Worm (Caenorhabditis elegans) whole organism, early embryonic: ENCODE results near the gene gly-11.

Experiments used
- B0310.2 ChIP-seq: sonication (generic microtip); optimal IDR thresholded peaks from 2 replicates; lab custom pipeline; 2016; ENCODE audit warnings: mild to moderate bottlenecking, missing genetic modification characterization, missing compliant biosample characterization
- F13C5.2 ChIP-seq: sonication (generic microtip); optimal IDR thresholded peaks from 2 replicates; lab custom pipeline; 2017; ENCODE audit warnings: mild to moderate bottlenecking, missing genetic modification characterization, inconsistent platforms, missing compliant biosample characterization
- aly-1 ChIP-seq: sonication (generic microtip); optimal IDR thresholded peaks from 2 replicates; lab custom pipeline; 2016; ENCODE audit warnings: missing genetic modification characterization, missing compliant biosample characterization
- ama-1 ChIP-seq: fragments of 150-350 bp; optimal IDR thresholded peaks from 2 replicates; lab custom pipeline; 2014
- ceh-13 ChIP-seq: fragments of 200-800 bp; sonication (Bioruptor generic); optimal IDR thresholded peaks from 2 replicates; lab custom pipeline; 2018; ENCODE audit warnings: mild to moderate bottlenecking, missing genetic modification characterization, missing compliant biosample characterization
- ceh-36 ChIP-seq: sonication (generic microtip); optimal IDR thresholded peaks from 2 replicates; lab custom pipeline; 2016; ENCODE audit warnings: missing genetic modification characterization, inconsistent platforms, missing compliant biosample characterization
- ets-7 ChIP-seq: sonication (generic microtip); optimal IDR thresholded peaks from 2 replicates; lab custom pipeline; 2016; ENCODE audit warnings: missing genotype, missing genetic modification characterization, missing compliant biosample characterization
- flt-1 ChIP-seq: fragments of 200-800 bp; sonication (Bioruptor generic); IDR thresholded peaks from 2 replicates; pipeline ENCODE4 v1.3.6; 2022; ENCODE audit warnings: missing genetic modification characterization, missing compliant biosample characterization
- hmbx-1 ChIP-seq: sonication (generic microtip); optimal IDR thresholded peaks from 2 replicates; lab custom pipeline; 2016; ENCODE audit warnings: mild to moderate bottlenecking, missing genetic modification characterization, missing compliant biosample characterization
- hmg-4 ChIP-seq: fragments of 200-800 bp; sonication (Bioruptor generic); optimal IDR thresholded peaks from 2 replicates; lab custom pipeline; 2018; ENCODE audit warnings: mild to moderate bottlenecking, missing genetic modification characterization, missing compliant biosample characterization
- hnd-1 ChIP-seq: sonication (generic microtip); optimal IDR thresholded peaks from 2 replicates; lab custom pipeline; 2016; ENCODE audit warnings: missing genetic modification characterization, missing compliant biosample characterization
- pes-1 ChIP-seq: fragments of 200-800 bp; sonication (Bioruptor generic); IDR thresholded peaks from 2 replicates; pipeline ENCODE4 v1.3.6; 2022; ENCODE audit warnings: missing genetic modification reagents, missing genetic modification characterization, missing compliant biosample characterization
- scrt-1 ChIP-seq: fragments of 200-800 bp; sonication (Bioruptor generic); IDR thresholded peaks from 2 replicates; pipeline ENCODE4 v1.3.6; 2022; ENCODE audit warnings: missing genetic modification characterization, missing compliant biosample characterization
- sea-1 ChIP-seq: fragments of 200-800 bp; sonication (Bioruptor generic); conservative IDR thresholded peaks from 2 replicates; pipeline ENCODE4 v1.3.6; 2022; ENCODE audit warnings: missing genetic modification characterization, missing compliant biosample characterization
- tbx-11 ChIP-seq: fragments of 200-800 bp; sonication (Bioruptor generic); IDR thresholded peaks from 2 replicates; pipeline ENCODE4 v1.3.6; 2022; ENCODE audit warnings: missing genetic modification characterization, missing compliant biosample characterization
- tbx-37 ChIP-seq: fragments of 200-800 bp; sonication (Bioruptor generic); conservative IDR thresholded peaks from 2 replicates; pipeline ENCODE4 v1.3.6; 2022; ENCODE audit warnings: missing genetic modification reagents, missing genetic modification characterization, missing compliant biosample characterization
- tra-4 ChIP-seq: sonication (generic microtip); optimal IDR thresholded peaks from 2 replicates; lab custom pipeline; 2017; ENCODE audit warnings: missing genetic modification characterization, missing compliant biosample characterization

The gly-11 gene

DNA sequence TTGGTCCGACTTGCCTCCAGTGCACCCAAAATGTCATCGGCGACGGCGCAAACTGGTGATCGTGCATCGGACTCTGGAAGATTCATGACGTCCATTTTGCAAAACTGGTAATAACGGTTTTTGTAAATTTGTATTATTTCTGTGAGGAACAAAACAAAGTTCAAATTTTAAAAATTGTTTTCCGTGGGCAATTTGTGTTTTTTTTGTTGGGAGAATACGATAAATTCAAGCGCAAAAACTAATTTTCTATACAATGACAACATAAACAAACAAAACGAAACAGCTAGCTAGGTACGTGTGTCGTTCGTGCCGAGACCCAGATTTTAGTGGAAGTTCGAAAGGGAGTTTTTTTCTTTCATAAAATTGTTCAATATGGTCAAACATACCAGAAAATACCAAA, 5.9 kb upstream of the gly-11 start, which contains the start of gene Y75B8A.10:
TSS of gene Y75B8A.10 (minus strand) at position 101 of the 400 bp plus-strand sequence.
- TF ChIP-seq sea-1 (GFP tag; lab: Robert Waterston, UW): no peak

DNA sequence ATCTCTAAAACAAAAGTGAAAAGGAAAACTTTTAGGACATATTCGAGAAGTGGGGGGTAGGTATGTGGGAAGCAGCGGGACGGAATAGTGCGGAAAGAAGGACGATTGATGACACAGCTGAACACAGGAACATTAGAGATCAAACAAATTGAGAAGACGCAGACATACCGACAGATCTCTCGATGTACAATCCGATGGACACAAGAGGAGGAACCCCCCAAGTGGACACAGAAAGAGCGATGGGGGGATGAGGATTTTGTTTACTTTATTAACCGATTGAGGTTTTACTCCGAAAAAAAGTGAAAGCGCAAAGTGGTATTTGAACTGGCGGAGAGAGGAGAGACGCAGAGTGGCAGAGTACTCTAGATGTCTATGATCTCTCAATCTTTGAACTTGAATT, 1.1 kb upstream of the gly-11 start:
- TF ChIP-seq ceh-36 (tag; lab: Kevin White, UChicago) (no peak), tbx-37 (GFP tag; lab: Robert Waterston, UW) (no peak), F13C5.2 (tag; lab: Kevin White, UChicago) (peak; percentile 6), ceh-13 (no peak)

DNA sequence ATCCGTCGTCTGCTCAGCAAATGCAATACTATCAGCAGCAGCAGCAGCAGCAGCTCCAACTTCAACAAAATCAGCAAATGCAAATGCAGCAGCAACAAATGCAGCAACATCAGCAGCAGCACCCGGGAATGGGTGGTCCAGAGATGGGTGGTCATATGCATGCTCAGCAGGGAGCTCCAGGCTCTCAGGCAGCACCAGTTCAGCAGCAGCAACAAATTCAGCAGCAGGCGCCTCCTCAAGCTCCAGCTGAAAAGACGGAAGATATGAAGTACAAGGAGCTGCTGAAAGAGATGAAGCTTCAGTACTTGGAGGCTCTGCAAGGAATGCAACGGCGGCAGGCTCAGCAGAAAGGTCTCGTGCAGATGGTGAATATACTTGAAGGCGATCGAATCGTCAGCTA, 10.0 kb downstream of the gly-11 start:
- TF ChIP-seq hmg-4: no peak

DNA sequence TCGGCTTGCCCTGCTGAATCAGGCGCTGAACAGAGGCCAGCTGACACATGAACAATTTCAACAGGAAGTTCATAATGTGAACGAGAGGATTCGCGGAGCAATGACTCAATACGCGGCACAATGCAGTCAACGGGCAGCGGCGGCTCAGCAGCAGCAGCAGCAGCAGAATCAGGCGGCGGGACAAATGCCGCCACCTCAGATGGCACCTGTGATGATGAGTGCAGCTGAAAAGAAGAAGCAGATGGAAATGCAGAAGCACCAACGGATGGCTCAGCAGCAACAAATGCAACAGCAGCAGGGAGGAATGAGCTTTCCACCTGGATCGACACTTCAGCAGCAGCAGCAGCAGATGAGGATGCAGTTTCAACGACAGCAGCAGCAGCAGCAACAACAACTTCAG, 11.7 kb downstream of the gly-11 start:
- TF ChIP-seq sea-1 (GFP tag; lab: Robert Waterston, UW): no peak
- TF ChIP-seq F13C5.2 (tag; lab: Kevin White, UChicago): no peak
- TF ChIP-seq aly-1: no peak
- no peak for TF ChIP-seq ceh-36 (tag; lab: Kevin White, UChicago)
- no peak for TF ChIP-seq hnd-1 (tag; lab: Kevin White, UChicago)
- TF ChIP-seq ceh-13: no peak
- TF ChIP-seq B0310.2 (tag; lab: Kevin White, UChicago): no peak
- TF ChIP-seq hmg-4: no peak
- TF ChIP-seq tbx-37 (GFP tag; lab: Robert Waterston, UW): no peak
- no peak for TF ChIP-seq ets-7 (tag; lab: Kevin White, UChicago)
- TF ChIP-seq pes-1: no peak
- no peak for TF ChIP-seq scrt-1
- TF ChIP-seq flt-1 (GFP tag; lab: Robert Waterston, UW): no peak
- no peak for TF ChIP-seq hmbx-1 (tag; lab: Kevin White, UChicago)
- no peak for TF ChIP-seq tbx-11 (GFP tag; lab: Robert Waterston, UW)
- TF ChIP-seq tra-4 (tag; lab: Kevin White, UChicago): no peak
- no peak for TF ChIP-seq ama-1 (lab: Kevin White, UChicago)

DNA sequence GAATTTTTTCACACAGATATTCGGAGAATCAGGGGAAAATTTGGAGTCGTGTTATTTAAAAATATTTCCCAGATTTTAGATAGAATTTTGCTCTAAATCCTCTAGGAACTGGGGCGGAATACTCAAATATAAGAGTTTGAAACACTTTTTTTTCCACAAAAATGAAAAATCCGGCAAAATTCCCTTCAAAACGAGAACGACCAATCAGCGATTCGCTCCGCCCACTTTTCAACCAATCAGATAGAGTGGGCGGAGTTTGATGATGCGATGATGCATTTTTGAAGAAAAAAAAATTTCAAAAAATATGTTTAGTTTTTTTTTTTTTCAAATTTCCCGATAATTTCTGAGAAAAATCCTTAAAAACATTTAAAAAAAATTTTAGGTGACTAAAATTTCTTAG, 12.6 kb downstream of the gly-11 start:
- TF ChIP-seq ceh-13 (no peak), hnd-1 (tag; lab: Kevin White, UChicago) (no peak)

DNA sequence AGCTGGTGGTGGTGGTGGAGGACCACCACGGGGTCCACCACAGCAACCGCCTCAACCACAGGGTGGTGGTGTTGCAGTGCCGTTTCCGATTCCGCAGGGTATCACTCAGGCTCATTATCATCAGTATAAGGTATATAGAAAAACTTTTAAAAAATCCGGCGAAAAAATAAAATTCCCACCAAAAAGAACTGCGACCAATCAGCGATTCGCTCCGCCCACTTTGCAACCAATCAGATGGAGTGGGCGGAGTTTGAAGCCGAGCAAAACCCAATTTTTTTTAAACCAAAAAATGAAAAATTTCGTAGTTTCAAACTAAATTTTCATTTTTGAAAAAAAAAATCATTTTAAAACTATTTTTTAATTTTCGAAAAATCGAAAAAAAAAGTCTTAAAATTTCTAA, 16.1 kb downstream of the gly-11 start:
- TF ChIP-seq ets-7 (tag; lab: Kevin White, UChicago): no peak
- no peak for TF ChIP-seq ceh-36 (tag; lab: Kevin White, UChicago)
- TF ChIP-seq scrt-1: no peak
- no peak for TF ChIP-seq B0310.2 (tag; lab: Kevin White, UChicago)
- no peak for TF ChIP-seq flt-1 (GFP tag; lab: Robert Waterston, UW)
- no peak for TF ChIP-seq ama-1 (lab: Kevin White, UChicago)
- no peak for TF ChIP-seq tbx-37 (GFP tag; lab: Robert Waterston, UW)

DNA sequence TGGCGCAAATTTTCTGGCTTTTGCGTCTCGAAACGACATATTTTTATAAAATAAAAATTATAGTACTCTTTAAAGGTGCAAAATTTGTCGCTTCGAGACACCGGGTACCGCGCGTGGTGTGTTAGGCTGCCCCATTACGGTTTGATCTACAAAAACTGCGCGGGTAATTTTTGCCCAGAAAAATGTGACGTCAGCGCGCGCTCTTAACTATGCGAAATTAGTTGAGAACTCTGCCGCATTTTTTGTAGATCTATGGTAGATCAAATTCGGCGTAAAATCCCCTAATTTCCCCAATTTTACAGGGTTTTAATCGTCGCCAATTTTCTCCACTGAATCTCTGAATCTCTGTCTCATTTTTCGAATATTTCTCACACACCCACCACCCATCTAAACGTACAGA, 16.6 kb downstream of the gly-11 start, which contains the start of gene Y75B8A.8:
TSS of gene Y75B8A.8 (plus strand) at position 301 of the 400 bp plus-strand sequence.
- no peak for TF ChIP-seq ama-1 (lab: Kevin White, UChicago)
- no peak for TF ChIP-seq hnd-1 (tag; lab: Kevin White, UChicago)
- no peak for TF ChIP-seq F13C5.2 (tag; lab: Kevin White, UChicago)
- no peak for TF ChIP-seq tbx-37 (GFP tag; lab: Robert Waterston, UW)

DNA sequence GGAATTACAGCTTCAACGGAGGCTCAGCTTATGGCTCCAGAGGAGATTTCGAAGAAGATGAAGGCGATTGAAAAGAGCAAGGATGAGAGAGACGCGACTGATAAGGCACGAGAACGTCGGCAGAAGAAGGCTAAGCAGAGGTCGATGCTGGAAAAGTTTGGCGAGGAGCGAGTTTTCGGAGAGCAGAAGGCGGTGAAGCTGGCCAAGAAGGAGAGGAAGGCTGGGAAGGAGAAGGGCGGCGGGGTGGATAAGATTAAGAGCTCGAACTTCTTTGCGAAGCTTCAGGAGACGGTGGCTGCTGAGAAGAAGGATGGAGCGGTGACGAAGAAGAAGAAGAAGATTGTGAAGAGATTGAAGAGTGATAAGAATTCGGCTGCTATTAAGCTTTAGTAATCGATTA, 17.8 kb downstream of the gly-11 start:
- TF ChIP-seq scrt-1 (0 out of 2 replicates have a peak, but pooled peaks have one; percentile 26), hmg-4 (no peak)

DNA sequence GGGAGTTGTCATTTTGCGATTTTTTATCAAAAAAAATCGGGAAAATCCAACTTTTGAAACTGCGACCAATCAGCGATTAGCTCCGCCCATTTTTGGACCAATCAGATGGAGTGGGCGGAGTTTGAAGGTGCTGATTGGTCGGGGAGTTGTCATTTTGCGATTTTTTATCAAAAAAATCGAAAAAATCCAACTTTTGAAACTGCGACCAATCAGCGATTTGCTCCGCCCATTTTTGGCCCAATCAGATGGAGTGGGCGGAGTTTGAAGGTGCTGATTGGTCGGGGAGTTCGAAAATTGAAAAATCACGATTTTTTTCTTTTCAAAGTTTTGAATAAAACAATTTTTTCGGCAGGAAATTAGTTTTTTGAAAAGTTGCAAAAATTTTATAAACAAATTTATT, 19.5 kb downstream of the gly-11 start:
- TF ChIP-seq ceh-36 (tag; lab: Kevin White, UChicago) (no peak), ets-7 (tag; lab: Kevin White, UChicago) (no peak), tbx-11 (GFP tag; lab: Robert Waterston, UW) (no peak), F13C5.2 (tag; lab: Kevin White, UChicago) (no peak), hmbx-1 (tag; lab: Kevin White, UChicago) (no peak), ceh-13 (no peak), pes-1 (no peak), sea-1 (GFP tag; lab: Robert Waterston, UW) (no peak), hnd-1 (tag; lab: Kevin White, UChicago) (no peak), tbx-37 (GFP tag; lab: Robert Waterston, UW) (no peak), hmg-4 (no peak), B0310.2 (tag; lab: Kevin White, UChicago) (no peak), scrt-1 (no peak), ama-1 (lab: Kevin White, UChicago) (no peak), tra-4 (tag; lab: Kevin White, UChicago) (no peak), flt-1 (GFP tag; lab: Robert Waterston, UW) (no peak), aly-1 (no peak)

DNA sequence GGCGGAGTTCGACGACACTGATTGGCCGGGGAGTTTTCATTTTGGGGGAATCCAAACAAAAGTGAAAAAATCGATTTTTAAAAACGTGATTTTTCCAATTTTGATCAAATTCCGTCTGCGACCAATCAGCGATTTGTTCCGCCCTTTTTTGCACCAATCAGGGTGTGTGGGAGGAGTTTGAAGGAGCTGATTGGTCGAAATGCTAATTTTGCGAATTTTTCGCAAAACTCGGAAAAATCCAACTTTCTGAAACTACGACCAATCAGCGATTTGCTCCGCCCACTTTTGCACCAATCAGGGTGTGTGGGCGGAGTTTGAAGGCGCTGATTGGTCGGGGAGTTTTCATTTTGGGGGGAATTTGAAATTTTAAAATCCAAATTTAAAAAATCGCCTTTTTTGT, 20.5 kb downstream of the gly-11 start:
- TF ChIP-seq ceh-13 (no peak), flt-1 (GFP tag; lab: Robert Waterston, UW) (no peak), scrt-1 (no peak), B0310.2 (tag; lab: Kevin White, UChicago) (no peak), ama-1 (lab: Kevin White, UChicago) (no peak), tra-4 (tag; lab: Kevin White, UChicago) (no peak), pes-1 (no peak), sea-1 (GFP tag; lab: Robert Waterston, UW) (no peak), tbx-11 (GFP tag; lab: Robert Waterston, UW) (no peak), ceh-36 (tag; lab: Kevin White, UChicago) (no peak), F13C5.2 (tag; lab: Kevin White, UChicago) (no peak)
